Fruit fly (Drosophila melanogaster): ENCODE measurements around the gene CG14118.

The CG14118 gene

DNA sequence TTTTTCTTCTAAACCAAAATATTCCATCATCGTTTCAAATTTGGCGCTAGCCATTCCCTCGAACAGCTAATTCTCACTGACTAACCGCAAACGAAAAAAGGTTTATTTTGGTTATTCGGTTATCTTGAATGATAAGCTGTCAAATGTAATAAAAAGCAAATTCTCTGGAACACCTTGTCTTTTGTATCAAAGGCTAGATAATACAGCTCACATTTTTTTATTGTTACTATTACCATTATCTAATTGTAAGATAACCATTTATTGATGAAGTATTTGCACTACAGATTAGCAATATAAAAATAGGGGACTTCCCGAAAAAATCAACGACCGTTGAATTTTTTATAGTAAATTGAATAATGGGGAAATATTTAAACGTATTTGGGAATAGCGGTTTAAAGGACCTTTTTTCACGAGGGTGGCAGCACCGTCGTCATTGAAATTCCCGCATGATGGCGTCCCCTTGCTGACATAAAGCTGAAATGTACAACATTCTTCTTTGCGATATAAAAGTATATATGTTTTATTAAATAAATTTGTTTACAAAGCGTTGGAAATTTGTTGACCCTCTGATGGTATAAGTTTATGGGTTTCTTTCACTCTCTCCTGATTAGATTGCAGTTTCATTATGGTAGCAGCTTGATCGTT is 31.1 kb upstream of the CG14118 start, which contains the start of gene CG32107:
Gene CG32107 (minus strand): TSS at position 51 of the 645 bp plus-strand sequence.
- no peak for TF ChIP-seq CG10348 (GFP tag; IDR thresholded peaks at IDR 0.05)
- TF ChIP-seq D1 (tag; optimal IDR thresholded peaks at IDR 0.05): peak; percentile 5

dm6 chr3L:12862820-12863219 is 29.6 kb upstream of the CG14118 start, which contains the start of gene CG10943:
TSS of gene CG10943 (minus strand) at chr3L:12862920.
- no peak for TF ChIP-seq CG32121 (GFP tag; IDR thresholded peaks at IDR 0.05)
- TF ChIP-seq CG13204 (GFP tag; optimal IDR thresholded peaks at IDR 0.05): no peak
- TF ChIP-seq Ets98B (GFP tag; IDR thresholded peaks at IDR 0.05): no peak
- no peak for TF ChIP-seq CG8159 (tag; optimal IDR thresholded peaks at IDR 0.05)
- TF ChIP-seq CG9948 (tag; optimal IDR thresholded peaks at IDR 0.05): no peak
- TF ChIP-seq CG17806 (tag; optimal IDR thresholded peaks at IDR 0.05): no peak
- TF ChIP-seq Snoo (tag; optimal IDR thresholded peaks at IDR 0.05): no peak

DNA sequence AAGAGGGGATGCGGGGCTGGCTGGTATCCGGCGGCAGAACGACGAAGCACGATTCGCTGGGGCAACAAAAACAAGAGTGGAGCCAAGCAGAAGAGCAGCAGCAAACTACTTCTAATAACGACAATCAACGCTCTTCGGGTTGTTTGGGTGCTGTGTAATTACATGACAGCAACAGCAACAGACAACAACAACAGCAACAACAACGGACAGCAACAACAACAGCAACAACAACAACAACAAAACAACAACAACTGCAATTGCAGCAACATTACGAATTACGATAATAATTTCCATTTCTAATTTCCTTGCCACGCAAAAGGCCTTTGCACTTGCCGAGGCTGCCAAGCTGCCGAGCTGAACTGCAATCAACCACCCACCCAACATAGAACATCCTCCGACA is 28.0 kb upstream of the CG14118 start:
- TF ChIP-seq rn (GFP tag; IDR thresholded peaks at IDR 0.05) (no peak), CG8301 (tag; optimal IDR thresholded peaks at IDR 0.05) (no peak), Pif1A (GFP tag; optimal IDR thresholded peaks at IDR 0.05) (no peak), CG32121 (GFP tag; IDR thresholded peaks at IDR 0.05) (no peak), CG17806 (tag; optimal IDR thresholded peaks at IDR 0.05) (no peak), CG15710 (tag; optimal IDR thresholded peaks at IDR 0.05) (no peak), fd96Ca (GFP tag; IDR thresholded peaks at IDR 0.05) (no peak), Ets98B (GFP tag; IDR thresholded peaks at IDR 0.05) (no peak)

DNA sequence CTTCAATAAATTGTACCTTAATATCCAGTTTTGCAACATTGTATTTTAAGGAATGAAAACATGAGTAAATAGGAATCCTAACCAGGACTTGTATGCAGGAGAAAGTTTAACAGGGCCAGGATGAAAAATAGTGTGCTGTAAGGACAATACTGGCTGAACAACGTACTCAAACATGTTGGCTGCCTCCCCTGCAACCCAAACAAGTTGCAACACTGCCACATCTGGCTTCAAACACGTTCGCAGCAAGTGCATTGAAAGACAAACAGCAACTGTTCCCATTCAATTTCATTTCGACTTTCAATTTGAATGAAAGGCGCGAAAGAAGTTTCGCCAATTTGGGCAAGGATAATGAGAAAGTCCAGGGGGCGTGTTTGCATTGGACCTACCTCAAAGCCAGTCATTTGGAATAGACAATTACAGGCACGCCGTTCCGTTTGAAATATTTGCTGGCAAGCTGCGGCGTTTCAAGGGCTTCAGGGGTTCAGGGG is 24.5 kb upstream of the CG14118 start:
- TF ChIP-seq CG32121 (GFP tag; IDR thresholded peaks at IDR 0.05) (no peak), CG8159 (tag; optimal IDR thresholded peaks at IDR 0.05) (no peak), D1 (tag; optimal IDR thresholded peaks at IDR 0.05) (no peak), fd96Ca (GFP tag; IDR thresholded peaks at IDR 0.05) (no peak), CG10348 (GFP tag; IDR thresholded peaks at IDR 0.05) (no peak), CG8301 (tag; optimal IDR thresholded peaks at IDR 0.05) (no peak), CG4496 (GFP tag; IDR thresholded peaks at IDR 0.05) (no peak), rn (GFP tag; IDR thresholded peaks at IDR 0.05) (no peak), CG34367 (tag; optimal IDR thresholded peaks at IDR 0.05) (no peak), CG15710 (tag; optimal IDR thresholded peaks at IDR 0.05) (no peak), Snoo (tag; optimal IDR thresholded peaks at IDR 0.05) (no peak)

DNA sequence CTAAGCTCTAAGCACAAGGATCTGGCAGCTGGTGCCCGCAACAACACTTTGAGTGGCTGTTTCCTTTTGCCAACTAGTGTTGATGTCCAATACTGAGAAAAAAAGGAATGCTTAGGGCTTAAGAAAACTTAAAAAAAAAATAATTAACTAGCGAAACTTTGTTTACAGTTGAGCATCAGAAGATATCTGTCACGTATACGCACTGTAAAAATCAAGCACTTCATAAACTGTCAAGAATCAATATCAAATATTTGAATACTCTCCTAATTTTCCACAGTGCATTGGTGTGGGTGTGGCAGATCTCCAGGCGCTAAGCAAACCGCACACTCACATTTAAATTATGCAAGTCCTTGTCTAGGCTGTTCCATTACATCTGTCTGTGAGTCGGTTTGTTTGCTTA is 18.2 kb upstream of the CG14118 start:
- TF ChIP-seq CG32121 (GFP tag; IDR thresholded peaks at IDR 0.05): no peak

dm6 chr3L:12884680-12885079 is 7.8 kb upstream of the CG14118 start, which contains the start of gene CG14120:
TSS of gene CG14120 (plus strand) at chr3L:12885039.
- TF ChIP-seq CG17806 (tag; optimal IDR thresholded peaks at IDR 0.05) (no peak), EcR (GFP tag; optimal IDR thresholded peaks at IDR 0.05) (no peak), Ets98B (GFP tag; IDR thresholded peaks at IDR 0.05) (no peak), D1 (tag; optimal IDR thresholded peaks at IDR 0.05) (no peak), CG9948 (tag; optimal IDR thresholded peaks at IDR 0.05) (no peak), CG32121 (GFP tag; IDR thresholded peaks at IDR 0.05) (no peak), Snoo (tag; optimal IDR thresholded peaks at IDR 0.05) (no peak), CG14655 (GFP tag; optimal IDR thresholded peaks at IDR 0.05) (no peak), gl (tag; optimal IDR thresholded peaks at IDR 0.05) (no peak)

- TF ChIP-seq EcR (GFP tag; optimal IDR thresholded peaks at IDR 0.05): no peak
- TF ChIP-seq CG10348 (GFP tag; IDR thresholded peaks at IDR 0.05): no peak
- TF ChIP-seq CG14655 (GFP tag; optimal IDR thresholded peaks at IDR 0.05): no peak
- no peak for TF ChIP-seq CG4496 (GFP tag; IDR thresholded peaks at IDR 0.05)
- TF ChIP-seq CG17806 (tag; optimal IDR thresholded peaks at IDR 0.05): no peak
- no peak for TF ChIP-seq CG12605 (GFP tag; IDR thresholded peaks at IDR 0.05)
- TF ChIP-seq Snoo (tag; optimal IDR thresholded peaks at IDR 0.05): no peak
- TF ChIP-seq CG9948 (tag; optimal IDR thresholded peaks at IDR 0.05): no peak
- TF ChIP-seq Pif1A (GFP tag; optimal IDR thresholded peaks at IDR 0.05): no peak
- TF ChIP-seq CG15710 (tag; optimal IDR thresholded peaks at IDR 0.05): no peak
- no peak for TF ChIP-seq CG8159 (tag; optimal IDR thresholded peaks at IDR 0.05)
Observed at dm6 chr3L:12889353-12889820, 3.1 kb upstream of the CG14118 start, which contains the start of gene CG43894. TSS of gene CG43894 (plus strand) at chr3L:12889770.

Data from whole organism, pupa.